Worm (Caenorhabditis elegans) whole organism, L2 larva: ENCODE measurements around the gene Y39A1A.24.

Experiments used
- R02D3.7 ChIP-seq: fragments of 150-350 bp; optimal IDR thresholded peaks from 2 replicates; lab custom pipeline; 2014; ENCODE audit warnings: missing biosample characterization, missing genetic modification characterization
- blmp-1 ChIP-seq: sonication (generic microtip); optimal IDR thresholded peaks from 2 replicates; lab custom pipeline; 2017; ENCODE audit warnings: missing genetic modification characterization, mild to moderate bottlenecking, missing compliant biosample characterization, antibody characterized with exemption, moderate library complexity; ENCODE audit not compliant: insufficient read depth
- lin-39 ChIP-seq: fragments of 150-350 bp; optimal IDR thresholded peaks from 2 replicates; lab custom pipeline; 2014; ENCODE audit warnings: missing biosample characterization, missing genetic modification reagents, missing genetic modification characterization
- lsy-2 ChIP-seq, 2 experiments: fragments of 150-350 bp in 1 of 2; sonication (generic microtip) in 1 of 2; optimal IDR thresholded peaks; 2 replicates each; lab custom pipeline; 2014 to 2017; ENCODE audit warnings: missing biosample characterization in 2 of 2, missing genetic modification characterization in 2 of 2
- nhr-12 ChIP-seq: fragments of 150-350 bp; optimal IDR thresholded peaks from 2 replicates; lab custom pipeline; 2014; ENCODE audit warnings: missing biosample characterization, missing genetic modification characterization
- skn-1 ChIP-seq: sonication (generic microtip); optimal IDR thresholded peaks from 2 replicates; lab custom pipeline; 2017; ENCODE audit warnings: missing biosample characterization, missing genetic modification characterization
- zag-1 ChIP-seq: fragments of 150-350 bp; optimal IDR thresholded peaks from 2 replicates; lab custom pipeline; 2014; ENCODE audit warnings: missing biosample characterization, missing genetic modification characterization
- ztf-4 ChIP-seq: fragments of 150-350 bp; optimal IDR thresholded peaks from 2 replicates; lab custom pipeline; 2014; ENCODE audit warnings: missing biosample characterization, missing genetic modification characterization

DNA sequence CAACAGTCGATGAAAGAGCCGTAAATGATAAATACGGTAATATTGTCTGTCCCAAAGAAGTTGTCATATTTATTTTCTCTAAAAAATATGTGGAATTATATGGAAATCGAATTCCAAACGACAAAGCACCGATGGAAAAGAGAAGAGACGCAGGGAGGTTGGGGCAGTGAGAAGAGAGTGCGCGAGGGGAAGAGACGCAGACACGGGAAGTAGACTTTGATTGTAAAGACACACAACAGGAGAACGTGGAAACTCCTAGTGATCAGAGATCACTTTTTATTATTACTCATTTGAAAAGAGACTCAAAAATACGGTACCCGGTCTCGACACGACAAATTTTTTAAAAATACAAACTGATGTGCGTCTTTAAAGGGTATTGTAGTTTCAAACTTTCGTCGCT, 15.9 kb downstream of the Y39A1A.24 start:
- peak; percentile 18 to 71 for TF ChIP-seq lsy-2 (tag; optimal IDR thresholded peaks at IDR 0.05; lab: Kevin White, UChicago)
- TF ChIP-seq lin-39 (tag; lab: Kevin White, UChicago): no peak
- TF ChIP-seq ztf-4: no peak
- TF ChIP-seq skn-1 (tag; lab: Kevin White, UChicago): no peak
- no peak for TF ChIP-seq zag-1 (tag; lab: Kevin White, UChicago)
- TF ChIP-seq blmp-1: no peak
- TF ChIP-seq R02D3.7 (tag; lab: Kevin White, UChicago): no peak
- TF ChIP-seq nhr-12 (tag; lab: Kevin White, UChicago): no peak
